Fruit fly (Drosophila melanogaster): ENCODE measurements around the gene sfl.

Gene sfl

DNA sequence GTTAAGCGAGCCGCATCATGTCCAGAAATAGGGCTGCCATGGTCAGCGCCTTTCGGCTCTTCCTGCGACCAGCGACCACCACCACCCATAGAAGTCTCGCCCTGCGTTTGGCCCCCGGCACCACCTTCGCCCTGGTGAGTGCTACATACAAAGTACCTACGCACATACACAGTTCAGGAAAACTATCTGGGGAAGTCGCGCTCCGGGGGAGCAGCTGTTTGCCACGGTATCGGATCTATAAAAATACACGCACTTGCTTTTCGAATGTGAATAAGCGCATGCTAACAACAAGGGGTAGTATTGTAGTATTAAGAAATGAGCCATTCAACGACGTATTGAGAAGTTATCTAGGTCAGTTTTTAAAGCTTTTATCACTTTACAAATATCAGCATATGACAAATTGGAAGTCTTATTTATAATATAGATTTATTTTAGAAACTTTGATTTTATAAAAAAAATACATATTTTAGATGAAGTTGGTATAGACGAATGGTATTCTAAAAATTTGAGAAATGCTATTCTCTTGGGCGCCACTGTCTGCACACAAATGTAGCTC lies 56.4 kb downstream of the sfl start (continued):
- peak; percentile 71 for TF ChIP-seq grau (tag; optimal IDR thresholded peaks at IDR 0.05)
- no peak for TF ChIP-seq ara (GFP tag; IDR thresholded peaks at IDR 0.05)
- TF ChIP-seq cwo (GFP tag; optimal IDR thresholded peaks at IDR 0.05) = peak; percentile 41
- TF ChIP-seq pnt (GFP tag; optimal IDR thresholded peaks at IDR 0.05) = no peak
- peak; percentile 60 for TF ChIP-seq Vsx1 (GFP tag; optimal IDR thresholded peaks at IDR 0.05)
- TF ChIP-seq MBD-R2 (GFP tag; IDR thresholded peaks at IDR 0.05) = no peak
- peak; percentile 53 for TF ChIP-seq CG6254 (GFP tag; optimal IDR thresholded peaks at IDR 0.05)
- TF ChIP-seq CG17385 (GFP tag; optimal IDR thresholded peaks at IDR 0.05) = peak; percentile 66
- peak; percentile 55 for TF ChIP-seq esg (GFP tag; conservative IDR thresholded peaks at IDR 0.05)
- TF ChIP-seq CG9876 (GFP tag; optimal IDR thresholded peaks at IDR 0.05) = no peak
- no peak for TF ChIP-seq MTF-1 (GFP tag; optimal IDR thresholded peaks at IDR 0.05; ENCODE audit: borderline replicate concordance)
- TF ChIP-seq CG17361 (GFP tag; IDR thresholded peaks at IDR 0.05) = peak; percentile 72
- peak; percentile 73 for TF ChIP-seq CG15269 (tag; optimal IDR thresholded peaks at IDR 0.05)
- peak; percentile 64 for TF ChIP-seq CG10979 (tag; optimal IDR thresholded peaks at IDR 0.05)
- TF ChIP-seq CG1233 (GFP tag; optimal IDR thresholded peaks at IDR 0.05) = peak; percentile 18
- TF ChIP-seq bowl (GFP tag; IDR thresholded peaks at IDR 0.05) = no peak
- TF ChIP-seq klu (GFP tag; IDR thresholded peaks at IDR 0.05) = no peak
- 0 out of 2 replicates have a peak, but pooled peaks have one; percentile 24 for TF ChIP-seq E2f1 (GFP tag; IDR thresholded peaks at IDR 0.05)
- no peak for TF ChIP-seq jing (GFP tag; optimal IDR thresholded peaks at IDR 0.05)
- no peak for TF ChIP-seq toy (GFP tag; IDR thresholded peaks at IDR 0.05)
- TF ChIP-seq D19B (GFP tag; optimal IDR thresholded peaks at IDR 0.05) = no peak
- TF ChIP-seq CG15073 (GFP tag; optimal IDR thresholded peaks at IDR 0.05) = no peak
- no peak for TF ChIP-seq kah (GFP tag; optimal IDR thresholded peaks at IDR 0.05)
- no peak for TF ChIP-seq z (GFP tag; IDR thresholded peaks at IDR 0.05)
- peak; percentile 29 for TF ChIP-seq CG6683 (GFP tag; optimal IDR thresholded peaks at IDR 0.05)
- TF ChIP-seq CG7357 (GFP tag; IDR thresholded peaks at IDR 0.05) = 0 out of 3 replicates have a peak, but pooled peaks have one; percentile 13
- TF ChIP-seq CG12219 (GFP tag; optimal IDR thresholded peaks at IDR 0.05) = no peak
- TF ChIP-seq bab2 (GFP tag; optimal IDR thresholded peaks at IDR 0.05) = no peak
- peak; percentile 27 for TF ChIP-seq Nf-YC (tag; optimal IDR thresholded peaks at IDR 0.05)
- no peak for TF ChIP-seq mirr (GFP tag; optimal IDR thresholded peaks at IDR 0.05)
- TF ChIP-seq CG17359 (tag; optimal IDR thresholded peaks at IDR 0.05) = peak; percentile 37
- peak; percentile 57 for TF ChIP-seq CG9817 (tag; optimal IDR thresholded peaks at IDR 0.05)
- no peak for TF ChIP-seq CG8944 (GFP tag; optimal IDR thresholded peaks at IDR 0.05)
- TF ChIP-seq pzg (GFP tag; optimal IDR thresholded peaks at IDR 0.05) = no peak
- no peak for TF ChIP-seq knrl (GFP tag; IDR thresholded peaks at IDR 0.05; ENCODE audit: partially characterized antibody)
- TF ChIP-seq zen2 (GFP tag; IDR thresholded peaks at IDR 0.05; ENCODE audit: partially characterized antibody) = no peak
- no peak for TF ChIP-seq ac (GFP tag; optimal IDR thresholded peaks at IDR 0.05)
- no peak for TF ChIP-seq CG7928 (GFP tag; optimal IDR thresholded peaks at IDR 0.05)
- peak; percentile 54 for TF ChIP-seq Hr3 (GFP tag; optimal IDR thresholded peaks at IDR 0.05)
- peak; percentile 4 for TF ChIP-seq nom (GFP tag; optimal IDR thresholded peaks at IDR 0.05)
- TF ChIP-seq CG12942 (GFP tag; optimal IDR thresholded peaks at IDR 0.05) = peak; percentile 14
- no peak for TF ChIP-seq HLH4C (GFP tag; IDR thresholded peaks at IDR 0.05; ENCODE audit: partially characterized antibody)
- no peak for TF ChIP-seq CG15479 (GFP tag; optimal IDR thresholded peaks at IDR 0.05)
- peak; percentile 70 for TF ChIP-seq Sox100B (GFP tag; optimal IDR thresholded peaks at IDR 0.05)
- no peak for TF ChIP-seq CG10565 (GFP tag; optimal IDR thresholded peaks at IDR 0.05)
- peak; percentile 22; the same call in 1 of the 2 replicates for TF ChIP-seq CG14667 (GFP tag; IDR thresholded peaks at IDR 0.05)
- peak; percentile 48 for TF ChIP-seq nerfin-1 (tag; optimal IDR thresholded peaks at IDR 0.05)
- peak; percentile 43; the same call in 1 of the 2 replicates for TF ChIP-seq Rfx (GFP tag; IDR thresholded peaks at IDR 0.05)
- peak; percentile 72 for TF ChIP-seq PHDP (tag; optimal IDR thresholded peaks at IDR 0.05)
- TF ChIP-seq p53 (GFP tag; optimal IDR thresholded peaks at IDR 0.05) = no peak
